Worm (Caenorhabditis elegans) whole organism, young adult: ENCODE measurements around the gene epic-3.
A peak's percentile ranks its signal among the peaks of the same experiment; 100 is the strongest.

Source experiments
- D2030.7 ChIP-seq: fragments of 200-800 bp; sonication (Bioruptor generic); IDR thresholded peaks from 2 replicates; pipeline ENCODE4 v1.3.6; 2022; ENCODE audit warnings: missing genetic modification reagents, missing genetic modification characterization, missing compliant biosample characterization
- F10E7.11 ChIP-seq: sonication (generic microtip); optimal IDR thresholded peaks from 2 replicates; lab custom pipeline; 2017; ENCODE audit warnings: mild to moderate bottlenecking, missing genetic modification characterization, moderate library complexity, missing compliant biosample characterization
- F23B12.7 ChIP-seq: sonication (generic microtip); optimal IDR thresholded peaks from 2 replicates; lab custom pipeline; 2017; ENCODE audit warnings: missing genetic modification characterization, mild to moderate bottlenecking, missing compliant biosample characterization, antibody characterized with exemption, moderate library complexity; ENCODE audit not compliant: insufficient read depth
- F33H1.4 ChIP-seq: fragments of 200-800 bp; sonication (Bioruptor generic); IDR thresholded peaks from 2 replicates; pipeline ENCODE4 v1.3.6; 2022; ENCODE audit warnings: missing genetic modification reagents, missing genetic modification characterization, missing compliant biosample characterization
- F52B5.7 ChIP-seq: sonication (generic microtip); optimal IDR thresholded peaks from 2 replicates; lab custom pipeline; 2016; ENCODE audit warnings: mild to moderate bottlenecking, missing genetic modification characterization, missing compliant biosample characterization
- F55B11.4 ChIP-seq: sonication (generic microtip); optimal IDR thresholded peaks from 2 replicates; lab custom pipeline; 2016; ENCODE audit warnings: missing compliant biosample characterization, missing genetic modification characterization, borderline replicate concordance; ENCODE audit not compliant: insufficient read depth
- K11D2.4 ChIP-seq: fragments of 200-800 bp; sonication (Bioruptor generic); IDR thresholded peaks from 2 replicates; pipeline ENCODE4 v1.3.6; 2022; ENCODE audit warnings: missing genetic modification reagents, missing genetic modification characterization, missing compliant biosample characterization
- K12H6.12 ChIP-seq: fragments of 200-800 bp; sonication (Bioruptor generic); optimal IDR thresholded peaks from 2 replicates; lab custom pipeline; 2018; ENCODE audit warnings: mild to moderate bottlenecking, missing genetic modification characterization, missing compliant biosample characterization
- Y53F4B.3 ChIP-seq: fragments of 200-800 bp; sonication (Bioruptor generic); IDR thresholded peaks from 2 replicates; pipeline ENCODE4 v1.3.6; 2022; ENCODE audit warnings: missing genetic modification reagents, missing genetic modification characterization, missing compliant biosample characterization
- Y56A3A.18 ChIP-seq: fragments of 200-800 bp; sonication (Bioruptor generic); IDR thresholded peaks from 2 replicates; pipeline ENCODE4 v1.3.6; 2022; ENCODE audit warnings: missing genetic modification reagents, missing genetic modification characterization, missing compliant biosample characterization
- Y95B8A.8 ChIP-seq: fragments of 200-800 bp; sonication (Bioruptor generic); IDR thresholded peaks from 2 replicates; pipeline ENCODE4 v1.3.6; 2022; ENCODE audit warnings: missing genetic modification reagents, missing genetic modification characterization, missing compliant biosample characterization
- akir-1 ChIP-seq: fragments of 200-800 bp; sonication (Bioruptor generic); optimal IDR thresholded peaks from 2 replicates; lab custom pipeline; 2018; ENCODE audit warnings: mild to moderate bottlenecking, missing genetic modification characterization, moderate library complexity, missing compliant biosample characterization
- ama-1 ChIP-seq, 3 experiments: fragments of 150-350 bp in 1 of 3; sonication (generic microtip) in 2 of 3; optimal IDR thresholded peaks; 2 replicates each; lab custom pipeline; 2014 to 2018; ENCODE audit warnings: missing biosample characterization in 2 of 3, missing genetic modification characterization in 2 of 3, missing genetic modification reagents in 2 of 3
- aptf-2 ChIP-seq: fragments of 200-800 bp; sonication (Bioruptor generic); conservative IDR thresholded peaks from 2 replicates; pipeline ENCODE4 v1.3.6; 2022; ENCODE audit warnings: missing genetic modification reagents, missing genetic modification characterization, missing compliant biosample characterization
- aptf-3 ChIP-seq: fragments of 200-800 bp; sonication (Bioruptor generic); IDR thresholded peaks from 2 replicates; pipeline ENCODE4 v1.3.6; 2022; ENCODE audit warnings: missing genetic modification characterization, missing compliant biosample characterization
- athp-1 ChIP-seq: sonication (generic microtip); optimal IDR thresholded peaks from 2 replicates; lab custom pipeline; 2017; ENCODE audit warnings: mild to moderate bottlenecking, missing genetic modification characterization, missing compliant biosample characterization
- attf-6 ChIP-seq: fragments of 200-800 bp; sonication (Bioruptor generic); IDR thresholded peaks from 2 replicates; pipeline ENCODE4 v1.3.6; 2022; ENCODE audit warnings: missing genetic modification reagents, missing genetic modification characterization, missing compliant biosample characterization
- ccch-3 ChIP-seq: fragments of 200-800 bp; sonication (Bioruptor generic); optimal IDR thresholded peaks from 2 replicates; lab custom pipeline; 2018; ENCODE audit warnings: mild to moderate bottlenecking, missing genetic modification characterization, missing compliant biosample characterization
- cebp-2 ChIP-seq: fragments of 200-800 bp; sonication (Bioruptor generic); IDR thresholded peaks from 2 replicates; pipeline ENCODE4 v1.3.6; 2022; ENCODE audit warnings: missing genetic modification characterization, missing compliant biosample characterization
- ceh-40 ChIP-seq: fragments of 200-800 bp; sonication (Bioruptor generic); IDR thresholded peaks from 2 replicates; pipeline ENCODE4 v1.3.6; 2022; ENCODE audit warnings: missing genetic modification characterization, missing compliant biosample characterization
- ceh-58 ChIP-seq: fragments of 200-800 bp; sonication (Bioruptor generic); IDR thresholded peaks from 2 replicates; pipeline ENCODE4 v1.3.6; 2022; ENCODE audit warnings: missing genetic modification characterization, missing compliant biosample characterization
- chd-7 ChIP-seq: sonication (generic microtip); optimal IDR thresholded peaks from 2 replicates; lab custom pipeline; 2016; ENCODE audit warnings: mild to moderate bottlenecking, missing genetic modification characterization, moderate library complexity, missing compliant biosample characterization
- dpff-1 ChIP-seq: sonication (generic microtip); optimal IDR thresholded peaks from 2 replicates; lab custom pipeline; 2017; ENCODE audit warnings: mild to moderate bottlenecking, missing genetic modification characterization, missing compliant biosample characterization
- dpl-1 ChIP-seq: fragments of 150-350 bp; optimal IDR thresholded peaks from 2 replicates; lab custom pipeline; 2014; ENCODE audit warnings: missing biosample characterization, missing genetic modification reagents, missing genetic modification characterization
- efl-1 ChIP-seq: fragments of 150-350 bp; optimal IDR thresholded peaks from 2 replicates; lab custom pipeline; 2014; ENCODE audit warnings: missing biosample characterization, missing genetic modification reagents, missing genetic modification characterization
- egl-44 ChIP-seq: fragments of 200-800 bp; sonication (Bioruptor generic); IDR thresholded peaks from 2 replicates; pipeline ENCODE4 v1.3.6; 2022; ENCODE audit warnings: missing genetic modification reagents, missing genetic modification characterization, missing compliant biosample characterization
- him-1 ChIP-seq: sonication (generic microtip); optimal IDR thresholded peaks from 2 replicates; lab custom pipeline; 2016; ENCODE audit warnings: missing genotype, missing genetic modification reagents, missing genetic modification characterization, missing compliant biosample characterization
- hlh-26 ChIP-seq: fragments of 200-800 bp; sonication (Bioruptor generic); conservative IDR thresholded peaks from 2 replicates; pipeline ENCODE4 v1.3.6; 2022; ENCODE audit warnings: missing genetic modification reagents, missing genetic modification characterization, missing compliant biosample characterization
- let-526 ChIP-seq: fragments of 200-800 bp; sonication (Bioruptor generic); IDR thresholded peaks from 2 replicates; pipeline ENCODE4 v1.3.6; 2022; ENCODE audit warnings: missing genetic modification reagents, missing genetic modification characterization, missing compliant biosample characterization
- lin-26 ChIP-seq: fragments of 200-800 bp; sonication (Bioruptor generic); IDR thresholded peaks from 2 replicates; pipeline ENCODE4 v1.3.6; 2022; ENCODE audit warnings: missing genetic modification reagents, missing genetic modification characterization, missing compliant biosample characterization
- lsl-1 ChIP-seq: fragments of 200-800 bp; sonication (Bioruptor generic); optimal IDR thresholded peaks from 2 replicates; lab custom pipeline; 2018; ENCODE audit warnings: mild to moderate bottlenecking, missing genetic modification characterization, moderate library complexity, missing compliant biosample characterization
- madf-10 ChIP-seq: sonication (generic microtip); optimal IDR thresholded peaks from 2 replicates; lab custom pipeline; 2016; ENCODE audit warnings: mild to moderate bottlenecking, missing genetic modification characterization, missing compliant biosample characterization
- madf-6 ChIP-seq: fragments of 200-800 bp; sonication (Bioruptor generic); IDR thresholded peaks from 2 replicates; pipeline ENCODE4 v1.3.6; 2022; ENCODE audit warnings: missing genetic modification reagents, missing genetic modification characterization, missing compliant biosample characterization
- mcd-1 ChIP-seq: fragments of 200-800 bp; sonication (Bioruptor generic); IDR thresholded peaks from 2 replicates; pipeline ENCODE4 v1.3.6; 2022; ENCODE audit warnings: missing genetic modification reagents, missing genetic modification characterization, missing compliant biosample characterization
- mes-4 ChIP-seq: sonication (generic microtip); optimal IDR thresholded peaks from 2 replicates; lab custom pipeline; 2016; ENCODE audit warnings: missing genotype, missing genetic modification characterization, missing compliant biosample characterization
- mxl-1 ChIP-seq: sonication (generic microtip); optimal IDR thresholded peaks from 2 replicates; lab custom pipeline; 2016; ENCODE audit warnings: missing genetic modification characterization, missing compliant biosample characterization
- nfya-1 ChIP-seq: sonication (generic microtip); optimal IDR thresholded peaks from 2 replicates; lab custom pipeline; 2017; ENCODE audit warnings: antibody characterized with exemption, missing compliant biosample characterization, missing genetic modification characterization, borderline replicate concordance; ENCODE audit not compliant: insufficient read depth
- pbrm-1 ChIP-seq: fragments of 200-800 bp; sonication (Bioruptor generic); IDR thresholded peaks from 2 replicates; pipeline ENCODE4 v1.3.6; 2022; ENCODE audit warnings: missing genetic modification reagents, missing genetic modification characterization, missing compliant biosample characterization
- rec-8 ChIP-seq, 2 experiments: sonication (generic microtip); optimal IDR thresholded peaks; 2 replicates each; lab custom pipeline; 2016; ENCODE audit warnings: mild to moderate bottlenecking in 2 of 2, missing genetic modification characterization in 2 of 2, missing genetic modification reagents in 2 of 2, missing genotype in 2 of 2, missing biosample characterization in 1 of 2, missing compliant biosample characterization in 1 of 2, moderate library complexity in 1 of 2
- sdz-38 ChIP-seq: sonication (generic microtip); optimal IDR thresholded peaks from 2 replicates; lab custom pipeline; 2016; ENCODE audit warnings: missing genotype, missing genetic modification characterization, missing compliant biosample characterization
- snpc-1.1 ChIP-seq: sonication (generic microtip); optimal IDR thresholded peaks from 2 replicates; lab custom pipeline; 2017; ENCODE audit warnings: missing genetic modification characterization, mild to moderate bottlenecking, missing compliant biosample characterization, antibody characterized with exemption, moderate library complexity, missing genotype, missing genetic modification reagents; ENCODE audit not compliant: insufficient read depth
- tbp1 ChIP-seq: fragments of 200-800 bp; sonication (Bioruptor generic); optimal IDR thresholded peaks from 2 replicates; lab custom pipeline; 2018; ENCODE audit warnings: mild to moderate bottlenecking, missing genetic modification characterization, missing compliant biosample characterization
- tbx-9 ChIP-seq: sonication (generic microtip); optimal IDR thresholded peaks from 2 replicates; lab custom pipeline; 2016; ENCODE audit warnings: borderline replicate concordance, missing genetic modification characterization, inconsistent platforms, missing compliant biosample characterization
- tlf-1 ChIP-seq: fragments of 200-800 bp; sonication (Bioruptor generic); optimal IDR thresholded peaks from 2 replicates; lab custom pipeline; 2018; ENCODE audit warnings: mild to moderate bottlenecking, missing genetic modification characterization, missing compliant biosample characterization
- zfh-2 ChIP-seq: fragments of 200-800 bp; sonication (Bioruptor generic); conservative IDR thresholded peaks from 2 replicates; pipeline ENCODE4 v1.3.6; 2022; ENCODE audit warnings: missing genetic modification reagents, missing genetic modification characterization, missing compliant biosample characterization
- ztf-18 ChIP-seq: sonication (generic microtip); optimal IDR thresholded peaks from 2 replicates; lab custom pipeline; 2016; ENCODE audit warnings: missing genotype, mild to moderate bottlenecking, missing genetic modification characterization, missing compliant biosample characterization
- ztf-26 ChIP-seq: sonication (generic microtip); optimal IDR thresholded peaks from 2 replicates; lab custom pipeline; 2017; ENCODE audit warnings: missing genetic modification characterization, missing compliant biosample characterization
- ztf-3 ChIP-seq: fragments of 200-800 bp; sonication (Bioruptor generic); optimal IDR thresholded peaks from 2 replicates; lab custom pipeline; 2018; ENCODE audit warnings: mild to moderate bottlenecking, missing genetic modification characterization, missing compliant biosample characterization

epic-3 gene

ce11 chrIV:1727538-1728072 lies 3.4 kb upstream of the epic-3 start (continued):
- TF ChIP-seq mcd-1 (GFP tag; lab: Robert Waterston, UW): 0 out of 2 replicates have a peak, but pooled peaks have one; percentile 16
- TF ChIP-seq tbp1 (GFP tag; lab: Kevin White, UChicago): no peak
- TF ChIP-seq dpl-1 (GFP tag; lab: Kevin White, UChicago): no peak
- no peak for TF ChIP-seq F55B11.4 (tag; lab: Kevin White, UChicago)
- TF ChIP-seq ama-1 (optimal IDR thresholded peaks at IDR 0.05; lab: Kevin White, UChicago): no peak
- TF ChIP-seq ama-1 (GFP tag; optimal IDR thresholded peaks at IDR 0.05; lab: Kevin White, UChicago): no peak
- TF ChIP-seq attf-6 (GFP tag; lab: Robert Waterston, UW): no peak
- peak; percentile 25 for TF ChIP-seq efl-1 (GFP tag; lab: Kevin White, UChicago)
- TF ChIP-seq lsl-1: no peak
- TF ChIP-seq zfh-2 (GFP tag; lab: Robert Waterston, UW): no peak
- TF ChIP-seq ceh-40: no peak
- TF ChIP-seq Y56A3A.18 (GFP tag; lab: Robert Waterston, UW): no peak
- TF ChIP-seq ztf-26 (tag; lab: Kevin White, UChicago): no peak
- TF ChIP-seq D2030.7 (GFP tag; lab: Robert Waterston, UW): no peak
- TF ChIP-seq K12H6.12 (tag; lab: Kevin White, UChicago): no peak
- TF ChIP-seq pbrm-1 (GFP tag; lab: Robert Waterston, UW): no peak
- TF ChIP-seq ceh-58 (GFP tag; lab: Robert Waterston, UW): no peak
- peak; percentile 9 for TF ChIP-seq F52B5.7 (tag; lab: Kevin White, UChicago)
- no peak; the same call in 1 of the 2 replicates for TF ChIP-seq Y95B8A.8 (GFP tag; lab: Robert Waterston, UW)
- TF ChIP-seq athp-1 (tag; lab: Kevin White, UChicago): peak; percentile 14
- no peak for TF ChIP-seq K11D2.4
- TF ChIP-seq tlf-1 (GFP tag; lab: Kevin White, UChicago): no peak
- peak; percentile 50; the same call in 1 of the 2 replicates for TF ChIP-seq madf-6
- no peak for TF ChIP-seq rec-8 (tag; optimal IDR thresholded peaks at IDR 0.05; lab: Kevin White, UChicago)
- TF ChIP-seq akir-1 (GFP tag; lab: Kevin White, UChicago): no peak
- TF ChIP-seq F33H1.4 (GFP tag; lab: Robert Waterston, UW): 0 out of 2 replicates have a peak, but pooled peaks have one; percentile 7
- no peak for TF ChIP-seq aptf-3 (GFP tag; lab: Robert Waterston, UW)
- no peak for TF ChIP-seq ztf-18
- TF ChIP-seq hlh-26 (GFP tag; lab: Robert Waterston, UW): no peak
- TF ChIP-seq madf-10 (tag; lab: Kevin White, UChicago): no peak
- TF ChIP-seq Y53F4B.3 (GFP tag; lab: Robert Waterston, UW): no peak
- no peak for TF ChIP-seq chd-7 (tag; lab: Kevin White, UChicago)
- TF ChIP-seq cebp-2: no peak
- no peak for TF ChIP-seq snpc-1.1 (tag; lab: Kevin White, UChicago)
- no peak for TF ChIP-seq mxl-1
- TF ChIP-seq tbx-9 (tag; lab: Kevin White, UChicago): no peak
- no peak for TF ChIP-seq aptf-2 (GFP tag; lab: Robert Waterston, UW)
- no peak for TF ChIP-seq let-526
- peak; percentile 31; the same call in 1 of the 2 replicates for TF ChIP-seq lin-26
- TF ChIP-seq dpff-1 (tag; lab: Kevin White, UChicago): no peak
- no peak for TF ChIP-seq ccch-3 (GFP tag; lab: Kevin White, UChicago)
- no peak for TF ChIP-seq nfya-1 (tag; lab: Kevin White, UChicago)
- no peak for TF ChIP-seq sdz-38 (tag; lab: Kevin White, UChicago)
- TF ChIP-seq egl-44 (GFP tag; lab: Robert Waterston, UW): no peak
- no peak for TF ChIP-seq mes-4 (tag; lab: Kevin White, UChicago)
- TF ChIP-seq him-1 (tag; lab: Kevin White, UChicago): no peak
- TF ChIP-seq F23B12.7 (tag; lab: Kevin White, UChicago): no peak
- no peak for TF ChIP-seq ztf-3
- no peak for TF ChIP-seq F10E7.11 (tag; lab: Kevin White, UChicago)
